Fruit fly (Drosophila melanogaster) whole organism, embryonic: Measurements from ENCODE around the gene Sgt1.

Source experiments
- ATbp ChIP-seq: fragments of 200-800 bp; sonication (Bioruptor generic); optimal IDR thresholded peaks from 2 replicates; lab custom pipeline; 2017; ENCODE audit warnings: missing biosample characterization, mild to moderate bottlenecking, missing genetic modification characterization, missing genetic modification reagents
- BEAF-32 ChIP-seq: fragments of 200-800 bp; sonication (Bioruptor generic); optimal IDR thresholded peaks from 3 replicates; lab custom pipeline; 2017; ENCODE audit warnings: missing biosample characterization, missing genetic modification characterization, mild to moderate bottlenecking, moderate library complexity, missing genetic modification reagents
- C15 ChIP-seq: fragments of 200-800 bp; sonication (Bioruptor generic); IDR thresholded peaks from 3 replicates; pipeline ENCODE4 v1.3.6; 2022; ENCODE audit warnings: missing biosample characterization, missing genetic modification characterization
- CG11504 ChIP-seq: fragments of 200-800 bp; sonication (Bioruptor generic); optimal IDR thresholded peaks from 3 replicates; lab custom pipeline; 2019; ENCODE audit warnings: missing biosample characterization, mild to moderate bottlenecking, missing genetic modification characterization, moderate library complexity
- CG12219 ChIP-seq: fragments of 200-800 bp; sonication (Bioruptor generic); optimal IDR thresholded peaks from 3 replicates; lab custom pipeline; 2018; ENCODE audit warnings: missing biosample characterization, mild to moderate bottlenecking, missing genetic modification characterization
- CG14710 ChIP-seq: fragments of 200-800 bp; sonication (Bioruptor generic); optimal IDR thresholded peaks from 3 replicates; lab custom pipeline; 2019; ENCODE audit warnings: missing biosample characterization, mild to moderate bottlenecking, missing genetic modification characterization, moderate library complexity
- CG15514 ChIP-seq: fragments of 200-800 bp; sonication (Bioruptor generic); optimal IDR thresholded peaks from 3 replicates; lab custom pipeline; 2017; ENCODE audit warnings: missing biosample characterization, missing genetic modification characterization, mild to moderate bottlenecking, moderate library complexity, missing genetic modification reagents
- CG17359 ChIP-seq: fragments of 200-800 bp; sonication (Bioruptor generic); optimal IDR thresholded peaks from 3 replicates; lab custom pipeline; 2018; ENCODE audit warnings: missing biosample characterization, mild to moderate bottlenecking, missing genetic modification characterization, moderate library complexity
- CG17802 ChIP-seq: fragments of 200-800 bp; sonication (Bioruptor generic); optimal IDR thresholded peaks from 2 replicates; lab custom pipeline; 2018; ENCODE audit warnings: missing biosample characterization, mild to moderate bottlenecking, missing genetic modification characterization, moderate library complexity
- CG2129 ChIP-seq: fragments of 200-800 bp; sonication (Bioruptor generic); IDR thresholded peaks from 2 replicates; pipeline ENCODE4 v1.3.6; 2022; ENCODE audit warnings: missing biosample characterization, missing genetic modification characterization; ENCODE audit not compliant: partially characterized antibody
- CG2199 ChIP-seq: fragments of 200-800 bp; sonication (Bioruptor generic); IDR thresholded peaks from 3 replicates; pipeline ENCODE4 v1.3.6; 2022; ENCODE audit warnings: missing biosample characterization, missing genetic modification characterization
- CG3065 ChIP-seq: fragments of 200-800 bp; sonication (Bioruptor generic); optimal IDR thresholded peaks from 2 replicates; lab custom pipeline; 2016; ENCODE audit warnings: missing biosample characterization, missing genetic modification characterization
- CG32532 ChIP-seq: fragments of 200-800 bp; sonication (Bioruptor generic); IDR thresholded peaks from 2 replicates; pipeline ENCODE4 v1.3.6; 2022; ENCODE audit warnings: missing biosample characterization, missing genetic modification characterization
- CG3838 ChIP-seq: fragments of 200-800 bp; sonication (Bioruptor generic); optimal IDR thresholded peaks from 3 replicates; lab custom pipeline; 2016; ENCODE audit warnings: missing biosample characterization, missing genetic modification characterization
- CG42726 ChIP-seq: fragments of 200-800 bp; sonication (Bioruptor generic); IDR thresholded peaks from 2 replicates; pipeline ENCODE4 v1.3.6; 2022; ENCODE audit warnings: missing biosample characterization, missing genetic modification characterization; ENCODE audit not compliant: partially characterized antibody
- CG4360 ChIP-seq: fragments of 200-800 bp; sonication (Bioruptor generic); IDR thresholded peaks from 2 replicates; pipeline ENCODE4 v1.3.6; 2022; ENCODE audit warnings: missing biosample characterization, missing genetic modification characterization
- CG4617 ChIP-seq: fragments of 200-800 bp; sonication (Bioruptor generic); optimal IDR thresholded peaks from 3 replicates; lab custom pipeline; 2016; ENCODE audit warnings: missing biosample characterization, missing genetic modification characterization, borderline replicate concordance
- CG5953 ChIP-seq: fragments of 200-800 bp; sonication (Bioruptor generic); IDR thresholded peaks from 2 replicates; pipeline ENCODE4 v1.3.6; 2022; ENCODE audit warnings: missing biosample characterization, missing genetic modification characterization
- CG6813 ChIP-seq: fragments of 200-800 bp; sonication (Bioruptor generic); optimal IDR thresholded peaks from 2 replicates; lab custom pipeline; 2017; ENCODE audit warnings: missing biosample characterization, missing genetic modification characterization, mild to moderate bottlenecking, moderate library complexity, missing genetic modification reagents
- CG7372 ChIP-seq: fragments of 200-800 bp; sonication (Bioruptor generic); IDR thresholded peaks from 2 replicates; pipeline ENCODE4 v1.3.6; 2022; ENCODE audit warnings: missing biosample characterization, missing genetic modification characterization
- CG7556 ChIP-seq: fragments of 200-800 bp; sonication (Bioruptor generic); optimal IDR thresholded peaks from 2 replicates; lab custom pipeline; 2017; ENCODE audit warnings: missing biosample characterization, mild to moderate bottlenecking, missing genetic modification characterization
- Chrac-16 ChIP-seq: fragments of 200-800 bp; sonication (Bioruptor generic); optimal IDR thresholded peaks from 3 replicates; lab custom pipeline; 2016; ENCODE audit warnings: missing biosample characterization, missing genetic modification characterization
- Dref ChIP-seq: fragments of 200-800 bp; sonication (Bioruptor generic); IDR thresholded peaks from 2 replicates; pipeline ENCODE4 v1.3.6; 2022; ENCODE audit warnings: missing biosample characterization, missing genetic modification characterization
- Fer3 ChIP-seq: fragments of 200-800 bp; sonication (Bioruptor generic); optimal IDR thresholded peaks from 2 replicates; lab custom pipeline; 2018; ENCODE audit warnings: missing biosample characterization, mild to moderate bottlenecking, missing genetic modification characterization, moderate library complexity
- Hmr ChIP-seq: fragments of 200-800 bp; sonication (Bioruptor generic); optimal IDR thresholded peaks from 3 replicates; lab custom pipeline; 2017; ENCODE audit warnings: mild to moderate bottlenecking, missing biosample characterization, missing genetic modification reagents, missing genetic modification characterization
- Jarid2 ChIP-seq: fragments of 200-800 bp; sonication (Bioruptor generic); optimal IDR thresholded peaks from 3 replicates; lab custom pipeline; 2017; ENCODE audit warnings: mild to moderate bottlenecking, missing biosample characterization, missing genetic modification reagents, missing genetic modification characterization
- Oaz ChIP-seq: fragments of 200-800 bp; sonication (Bioruptor generic); IDR thresholded peaks from 2 replicates; pipeline ENCODE4 v1.3.6; 2022; ENCODE audit warnings: missing biosample characterization, missing genetic modification characterization
- Optix ChIP-seq: fragments of 200-800 bp; sonication (Bioruptor generic); IDR thresholded peaks from 3 replicates; pipeline ENCODE4 v1.3.6; 2022; ENCODE audit warnings: missing biosample characterization, missing genetic modification characterization
- Spps ChIP-seq: fragments of 200-800 bp; sonication (Bioruptor generic); optimal IDR thresholded peaks from 2 replicates; lab custom pipeline; 2018; ENCODE audit warnings: missing biosample characterization, mild to moderate bottlenecking, missing genetic modification characterization
- abd-A ChIP-seq: fragments of 200-800 bp; sonication (Bioruptor generic); optimal IDR thresholded peaks from 3 replicates; lab custom pipeline; 2019; ENCODE audit warnings: missing biosample characterization, mild to moderate bottlenecking, missing genetic modification characterization, moderate library complexity
- ase ChIP-seq: fragments of 200-800 bp; sonication (Bioruptor generic); IDR thresholded peaks from 3 replicates; pipeline ENCODE4 v1.3.6; 2022; ENCODE audit warnings: missing biosample characterization, missing genetic modification characterization
- bcd ChIP-seq: fragments of 200-800 bp; sonication (Bioruptor generic); optimal IDR thresholded peaks from 2 replicates; lab custom pipeline; 2017; ENCODE audit warnings: missing biosample characterization, mild to moderate bottlenecking, missing genetic modification characterization
- bsh ChIP-seq, 2 experiments: fragments of 200-800 bp; sonication (Bioruptor generic); optimal IDR thresholded peaks; 2 replicates each; lab custom pipeline; 2017 to 2018; ENCODE audit warnings: mild to moderate bottlenecking in 2 of 2, missing biosample characterization in 2 of 2, missing genetic modification characterization in 2 of 2, moderate library complexity in 1 of 2
- btn ChIP-seq: fragments of 200-800 bp; sonication (Bioruptor generic); optimal IDR thresholded peaks from 2 replicates; lab custom pipeline; 2016; ENCODE audit warnings: missing biosample characterization, missing genetic modification characterization
- dm ChIP-seq: fragments of 200-800 bp; sonication (Bioruptor generic); optimal IDR thresholded peaks from 3 replicates; lab custom pipeline; 2016; ENCODE audit warnings: missing biosample characterization, missing genetic modification characterization
- dmrt99B ChIP-seq: fragments of 200-800 bp; sonication (Bioruptor generic); optimal IDR thresholded peaks from 2 replicates; lab custom pipeline; 2018; ENCODE audit warnings: missing biosample characterization, mild to moderate bottlenecking, missing genetic modification characterization, moderate library complexity
- dysf ChIP-seq: fragments of 200-800 bp; sonication (Bioruptor generic); IDR thresholded peaks from 3 replicates; pipeline ENCODE4 v1.3.6; 2022; ENCODE audit warnings: missing biosample characterization, missing genetic modification characterization
- fd64A ChIP-seq: fragments of 200-800 bp; sonication (Bioruptor generic); optimal IDR thresholded peaks from 3 replicates; lab custom pipeline; 2018; ENCODE audit warnings: missing biosample characterization, mild to moderate bottlenecking, missing genetic modification characterization
- ham ChIP-seq: fragments of 200-800 bp; sonication (Bioruptor generic); IDR thresholded peaks from 2 replicates; pipeline ENCODE4 v1.3.6; 2022; ENCODE audit warnings: missing biosample characterization, missing genetic modification characterization
- ind ChIP-seq: fragments of 200-800 bp; sonication (Bioruptor generic); optimal IDR thresholded peaks from 3 replicates; lab custom pipeline; 2016; ENCODE audit warnings: missing biosample characterization, missing genetic modification characterization
- jumu ChIP-seq: fragments of 200-800 bp; sonication (Bioruptor generic); optimal IDR thresholded peaks from 3 replicates; lab custom pipeline; 2016; ENCODE audit warnings: missing biosample characterization, missing genetic modification characterization
- lola ChIP-seq, 3 experiments: fragments of >200 bp in 2 of 3; fragments of 200-800 bp in 1 of 3; sonication (Bioruptor generic) in 1 of 3; optimal IDR thresholded peaks; 2 replicates each; lab custom pipeline; 2017 to 2019; ENCODE audit warnings: missing biosample characterization in 3 of 3, missing genetic modification characterization in 3 of 3, mild to moderate bottlenecking in 1 of 3, moderate library complexity in 1 of 3
- mld ChIP-seq: fragments of 200-800 bp; sonication (Bioruptor generic); IDR thresholded peaks from 3 replicates; pipeline ENCODE4 v1.3.6; 2022; ENCODE audit warnings: missing biosample characterization, missing genetic modification characterization; ENCODE audit not compliant: partially characterized antibody
- nerfin-2 ChIP-seq: fragments of 200-800 bp; sonication (Bioruptor generic); IDR thresholded peaks from 2 replicates; pipeline ENCODE4 v1.3.6; 2022; ENCODE audit warnings: missing biosample characterization, missing genetic modification characterization; ENCODE audit not compliant: partially characterized antibody
- sens-2 ChIP-seq: fragments of 200-800 bp; sonication (Bioruptor generic); IDR thresholded peaks from 2 replicates; pipeline ENCODE4 v1.3.6; 2022; ENCODE audit warnings: missing biosample characterization, missing genetic modification characterization
- sim ChIP-seq: fragments of 200-800 bp; sonication (Bioruptor generic); IDR thresholded peaks from 2 replicates; pipeline ENCODE4 v1.3.6; 2022; ENCODE audit warnings: missing biosample characterization, missing genetic modification characterization
- sima ChIP-seq: fragments of 200-800 bp; sonication (Bioruptor generic); optimal IDR thresholded peaks from 2 replicates; lab custom pipeline; 2016; ENCODE audit warnings: missing biosample characterization, missing genetic modification characterization
- tin ChIP-seq: fragments of 200-800 bp; sonication (Bioruptor generic); optimal IDR thresholded peaks from 3 replicates; lab custom pipeline; 2016; ENCODE audit warnings: missing biosample characterization, missing genetic modification characterization
- wdn ChIP-seq: fragments of 200-800 bp; sonication (Bioruptor generic); IDR thresholded peaks from 2 replicates; pipeline ENCODE4 v1.3.6; 2022; ENCODE audit warnings: missing biosample characterization, missing genetic modification characterization
- zen ChIP-seq: fragments of 200-800 bp; sonication (Bioruptor generic); optimal IDR thresholded peaks from 3 replicates; lab custom pipeline; 2018; ENCODE audit warnings: missing biosample characterization, mild to moderate bottlenecking, missing genetic modification characterization, moderate library complexity

Sgt1 gene

dm6 chr3R:8354458-8354857, 49.4 kb upstream of the Sgt1 start (continued):
- TF ChIP-seq tin (GFP tag; lab: Kevin White, UChicago) (no peak), ase (GFP tag; lab: Robert Waterston, UW) (peak; percentile 63; the same call in 2 of the 3 replicates), jumu (GFP tag; lab: Kevin White, UChicago) (no peak), CG32532 (GFP tag; lab: Robert Waterston, UW) (peak; percentile 73), fd64A (GFP tag; lab: Kevin White, UChicago) (no peak), CG42726 (no peak), btn (no peak), Jarid2 (no peak), CG5953 (GFP tag; lab: Robert Waterston, UW) (peak; percentile 66), bsh (GFP tag; optimal IDR thresholded peaks at IDR 0.05; lab: Kevin White, UChicago) (peak in 1 of 2 experiments; percentile 55), dmrt99B (tag; lab: Kevin White, UChicago) (peak; percentile 52), bcd (GFP tag; lab: Kevin White, UChicago) (no peak), CG3838 (GFP tag; lab: Kevin White, UChicago) (no peak), Fer3 (tag; lab: Kevin White, UChicago) (peak; percentile 66), nerfin-2 (GFP tag; lab: Robert Waterston, UW) (no peak), Oaz (GFP tag; lab: Robert Waterston, UW) (0 out of 2 replicates have a peak, but pooled peaks have one; percentile 31), ham (no peak), CG4617 (GFP tag; lab: Kevin White, UChicago) (no peak), sima (GFP tag; lab: Kevin White, UChicago) (no peak), CG11504 (tag; lab: Kevin White, UChicago) (peak; percentile 54), CG2199 (GFP tag; lab: Robert Waterston, UW) (no peak), lola (GFP tag; optimal IDR thresholded peaks at IDR 0.05; lab: Kevin White, UChicago) (no peak), ATbp (GFP tag; lab: Kevin White, UChicago) (peak; percentile 61), Hmr (GFP tag; lab: Kevin White, UChicago) (peak; percentile 64), CG2129 (GFP tag; lab: Robert Waterston, UW) (no peak), dm (no peak), CG7556 (GFP tag; lab: Kevin White, UChicago) (no peak), CG6813 (GFP tag; lab: Kevin White, UChicago) (no peak), ind (GFP tag; lab: Kevin White, UChicago) (peak; percentile 40), sim (GFP tag; lab: Robert Waterston, UW) (no peak), wdn (GFP tag; lab: Robert Waterston, UW) (peak; percentile 25; the same call in 1 of the 2 replicates), CG17359 (tag; lab: Kevin White, UChicago) (peak; percentile 76), Dref (GFP tag; lab: Robert Waterston, UW) (no peak), CG17802 (no peak), CG7372 (GFP tag; lab: Robert Waterston, UW) (peak; percentile 9; the same call in 1 of the 2 replicates), C15 (no peak), CG12219 (peak; percentile 23), dysf (peak; percentile 76), mld (GFP tag; lab: Robert Waterston, UW) (no peak), sens-2 (GFP tag; lab: Robert Waterston, UW) (peak; percentile 24; the same call in 1 of the 2 replicates), CG14710 (no peak), abd-A (tag; lab: Kevin White, UChicago) (no peak), Chrac-16 (peak; percentile 10), CG3065 (GFP tag; lab: Kevin White, UChicago) (no peak), CG4360 (GFP tag; lab: Robert Waterston, UW) (0 out of 2 replicates have a peak, but pooled peaks have one; percentile 10), BEAF-32 (GFP tag; lab: Kevin White, UChicago) (no peak), zen (no peak), CG15514 (GFP tag; lab: Kevin White, UChicago) (peak; percentile 13), Spps (tag; lab: Kevin White, UChicago) (no peak), Optix (GFP tag; lab: Robert Waterston, UW) (no peak)
